Fruit fly (Drosophila melanogaster) whole organism, prepupa: Measurements from ENCODE around the gene AdoR.

Experiments
- Blimp-1 ChIP-seq: fragments of 200-800 bp; sonication (Bioruptor generic); optimal IDR thresholded peaks from 3 replicates; lab custom pipeline; 2017; ENCODE audit warnings: missing biosample characterization, missing genetic modification characterization, mild to moderate bottlenecking, moderate library complexity, missing genetic modification reagents
- CG10631 ChIP-seq: fragments of 200-800 bp; sonication (Bioruptor generic); optimal IDR thresholded peaks from 2 replicates; lab custom pipeline; 2016; ENCODE audit warnings: missing biosample characterization, missing genetic modification characterization
- CG10669 ChIP-seq: fragments of 200-800 bp; sonication (Bioruptor generic); optimal IDR thresholded peaks from 3 replicates; lab custom pipeline; 2018; ENCODE audit warnings: missing biosample characterization, mild to moderate bottlenecking, missing genetic modification characterization, moderate library complexity
- CG11294 ChIP-seq: fragments of 200-800 bp; sonication (Bioruptor generic); IDR thresholded peaks from 2 replicates; pipeline ENCODE4 v1.3.6; 2022; ENCODE audit warnings: missing biosample characterization, missing genetic modification characterization
- CG11762 ChIP-seq: fragments of 200-800 bp; sonication (Bioruptor generic); optimal IDR thresholded peaks from 3 replicates; lab custom pipeline; 2016; ENCODE audit warnings: missing biosample characterization, missing genetic modification characterization; ENCODE audit not compliant: insufficient read depth
- CG11902 ChIP-seq: fragments of 200-800 bp; sonication (Bioruptor generic); optimal IDR thresholded peaks from 3 replicates; lab custom pipeline; 2016; ENCODE audit warnings: missing biosample characterization, missing genetic modification characterization
- CG15336 ChIP-seq: fragments of 200-800 bp; sonication (Bioruptor generic); IDR thresholded peaks from 2 replicates; pipeline ENCODE4 v1.3.6; 2022; ENCODE audit warnings: missing biosample characterization, missing genetic modification characterization
- CG1621 ChIP-seq: fragments of 200-800 bp; sonication (Bioruptor generic); optimal IDR thresholded peaks from 3 replicates; lab custom pipeline; 2018; ENCODE audit warnings: missing biosample characterization, mild to moderate bottlenecking, missing genetic modification characterization
- CG16779 ChIP-seq: fragments of 200-800 bp; sonication (Bioruptor generic); optimal IDR thresholded peaks from 3 replicates; lab custom pipeline; 2017; ENCODE audit warnings: missing biosample characterization, mild to moderate bottlenecking, missing genetic modification characterization
- CG3032 ChIP-seq: fragments of 200-800 bp; optimal IDR thresholded peaks from 2 replicates; lab custom pipeline; 2019; ENCODE audit warnings: missing biosample characterization, mild to moderate bottlenecking, missing genetic modification characterization, moderate library complexity
- CG31627 ChIP-seq: fragments of 200-800 bp; sonication (Bioruptor generic); optimal IDR thresholded peaks from 3 replicates; lab custom pipeline; 2016; ENCODE audit warnings: missing biosample characterization, missing genetic modification characterization
- CG34406 ChIP-seq: fragments of 200-800 bp; sonication (Bioruptor generic); optimal IDR thresholded peaks from 3 replicates; lab custom pipeline; 2016; ENCODE audit warnings: missing biosample characterization, missing genetic modification characterization
- CG3919 ChIP-seq: fragments of 200-800 bp; sonication (Bioruptor generic); optimal IDR thresholded peaks from 3 replicates; lab custom pipeline; 2016; ENCODE audit warnings: missing biosample characterization, missing genetic modification characterization
- CG4318 ChIP-seq: fragments of 200-800 bp; sonication (Bioruptor generic); optimal IDR thresholded peaks from 3 replicates; lab custom pipeline; 2017; ENCODE audit warnings: missing biosample characterization, mild to moderate bottlenecking, missing genetic modification characterization
- CG6276 ChIP-seq: fragments of 200-800 bp; sonication (Bioruptor generic); optimal IDR thresholded peaks from 2 replicates; lab custom pipeline; 2017; ENCODE audit warnings: missing biosample characterization, mild to moderate bottlenecking, missing genetic modification characterization
- CG6792 ChIP-seq: fragments of 200-800 bp; sonication (Bioruptor generic); optimal IDR thresholded peaks from 3 replicates; lab custom pipeline; 2016; ENCODE audit warnings: missing biosample characterization, missing genetic modification characterization
- CG6808 ChIP-seq: fragments of 200-800 bp; sonication (Bioruptor generic); optimal IDR thresholded peaks from 3 replicates; lab custom pipeline; 2017; ENCODE audit warnings: missing biosample characterization, missing genetic modification characterization, mild to moderate bottlenecking, moderate library complexity, missing genetic modification reagents
- CG6854 ChIP-seq: fragments of 200-800 bp; sonication (Bioruptor generic); optimal IDR thresholded peaks from 2 replicates; lab custom pipeline; 2017; ENCODE audit warnings: missing biosample characterization, mild to moderate bottlenecking, missing genetic modification characterization
- CG7368 ChIP-seq: fragments of 200-800 bp; sonication (Bioruptor generic); optimal IDR thresholded peaks from 3 replicates; lab custom pipeline; 2016; ENCODE audit warnings: missing biosample characterization, missing genetic modification characterization
- CG8119 ChIP-seq: fragments of 200-800 bp; sonication (Bioruptor generic); IDR thresholded peaks from 3 replicates; pipeline ENCODE4 v1.3.6; 2022; ENCODE audit warnings: missing biosample characterization, missing genetic modification characterization
- CG8319 ChIP-seq: fragments of 200-800 bp; sonication (Bioruptor generic); optimal IDR thresholded peaks from 3 replicates; lab custom pipeline; 2016; ENCODE audit warnings: missing biosample characterization, missing genetic modification characterization
- CG8632 ChIP-seq: fragments of 200-800 bp; sonication (Bioruptor generic); optimal IDR thresholded peaks from 3 replicates; lab custom pipeline; 2016; ENCODE audit warnings: missing biosample characterization, missing genetic modification characterization
- CG9139 ChIP-seq: fragments of 200-800 bp; sonication (Bioruptor generic); optimal IDR thresholded peaks from 3 replicates; lab custom pipeline; 2017; ENCODE audit warnings: missing biosample characterization, mild to moderate bottlenecking, missing genetic modification characterization
- Ets21C ChIP-seq: fragments of 200-800 bp; sonication (Bioruptor generic); optimal IDR thresholded peaks from 3 replicates; lab custom pipeline; 2016; ENCODE audit warnings: missing biosample characterization, missing genetic modification characterization
- Gug ChIP-seq: fragments of 200-800 bp; sonication (Bioruptor generic); IDR thresholded peaks from 2 replicates; pipeline ENCODE4 v1.3.6; 2022; ENCODE audit warnings: missing biosample characterization, missing genetic modification characterization
- Hr39 ChIP-seq: fragments of 200-800 bp; sonication (Bioruptor generic); optimal IDR thresholded peaks from 2 replicates; lab custom pipeline; 2016; ENCODE audit warnings: missing biosample characterization, missing genetic modification characterization
- Hr4 ChIP-seq: fragments of 200-800 bp; sonication (Bioruptor generic); optimal IDR thresholded peaks from 3 replicates; lab custom pipeline; 2016; ENCODE audit warnings: missing biosample characterization, missing genetic modification characterization
- Lpt ChIP-seq: fragments of 200-800 bp; sonication (Bioruptor generic); optimal IDR thresholded peaks from 3 replicates; lab custom pipeline; 2016; ENCODE audit warnings: missing biosample characterization, missing genetic modification characterization
- Sox102F ChIP-seq: fragments of 200-800 bp; sonication (Bioruptor generic); optimal IDR thresholded peaks from 2 replicates; lab custom pipeline; 2016; ENCODE audit warnings: missing biosample characterization, mild to moderate bottlenecking, missing genetic modification characterization
- Sox14 ChIP-seq: fragments of 200-800 bp; sonication (Bioruptor generic); optimal IDR thresholded peaks from 3 replicates; lab custom pipeline; 2016; ENCODE audit warnings: missing biosample characterization, missing genetic modification characterization
- Sox15 ChIP-seq: fragments of 200-800 bp; sonication (Bioruptor generic); optimal IDR thresholded peaks from 3 replicates; lab custom pipeline; 2016; ENCODE audit warnings: missing biosample characterization, missing genetic modification characterization
- acj6 ChIP-seq: fragments of 200-800 bp; sonication (Bioruptor generic); optimal IDR thresholded peaks from 3 replicates; lab custom pipeline; 2016; ENCODE audit warnings: missing biosample characterization, missing genetic modification characterization
- dac ChIP-seq: fragments of 200-800 bp; sonication (Bioruptor generic); optimal IDR thresholded peaks from 2 replicates; lab custom pipeline; 2017; ENCODE audit warnings: missing biosample characterization, mild to moderate bottlenecking, missing genetic modification characterization
- esn ChIP-seq: fragments of 200-800 bp; sonication (Bioruptor generic); optimal IDR thresholded peaks from 2 replicates; lab custom pipeline; 2016; ENCODE audit warnings: missing biosample characterization, mild to moderate bottlenecking, missing genetic modification characterization, moderate library complexity
- fd59A ChIP-seq: fragments of 200-800 bp; sonication (Bioruptor generic); optimal IDR thresholded peaks from 2 replicates; lab custom pipeline; 2017; ENCODE audit warnings: missing biosample characterization, mild to moderate bottlenecking, missing genetic modification characterization, missing genetic modification reagents
- fd85E ChIP-seq: fragments of 200-800 bp; sonication (Bioruptor generic); optimal IDR thresholded peaks from 3 replicates; lab custom pipeline; 2016; ENCODE audit warnings: missing biosample characterization, missing genetic modification characterization
- net ChIP-seq: fragments of 200-800 bp; sonication (Bioruptor generic); optimal IDR thresholded peaks from 3 replicates; lab custom pipeline; 2016; ENCODE audit warnings: missing biosample characterization, missing genetic modification characterization
- salr ChIP-seq, 2 experiments: fragments of 200-800 bp; sonication (Bioruptor generic); optimal IDR thresholded peaks; 3 replicates each; lab custom pipeline; 2016 to 2018; ENCODE audit warnings: missing biosample characterization in 2 of 2, missing genetic modification characterization in 2 of 2, mild to moderate bottlenecking in 1 of 2
- spab ChIP-seq: fragments of 200-800 bp; sonication (Bioruptor generic); optimal IDR thresholded peaks from 2 replicates; lab custom pipeline; 2017; ENCODE audit warnings: missing biosample characterization, mild to moderate bottlenecking, missing genetic modification characterization, missing genetic modification reagents
- ss ChIP-seq, 2 experiments: fragments of 200-800 bp; sonication (Bioruptor generic); optimal IDR thresholded peaks; 2 replicates in 1 of 2; 3 replicates in 1 of 2; lab custom pipeline; 2017 to 2018; ENCODE audit warnings: mild to moderate bottlenecking in 2 of 2, missing biosample characterization in 2 of 2, missing genetic modification characterization in 2 of 2, moderate library complexity in 1 of 2
- svp ChIP-seq: fragments of 200-800 bp; sonication (Bioruptor generic); peaks from one replicate; lab custom pipeline; 2016; ENCODE audit warnings: missing biosample characterization, missing genetic modification characterization
- topi ChIP-seq: fragments of 200-800 bp; sonication (Bioruptor generic); optimal IDR thresholded peaks from 3 replicates; lab custom pipeline; 2016; ENCODE audit warnings: missing biosample characterization, missing genetic modification characterization
- vri ChIP-seq: fragments of 200-800 bp; sonication (Bioruptor generic); optimal IDR thresholded peaks from 3 replicates; lab custom pipeline; 2016; ENCODE audit warnings: missing biosample characterization, mild to moderate bottlenecking, missing genetic modification characterization

AdoR gene

dm6 chr3R:30092700-30093044 lies 56.7 kb downstream of the AdoR start (continued):
- peak; percentile 59 for TF ChIP-seq Lpt
- TF ChIP-seq CG34406 (GFP tag; lab: Kevin White, UChicago): peak; percentile 23
- TF ChIP-seq CG6808: no peak
- no peak for TF ChIP-seq CG9139
- peak; percentile 55 for TF ChIP-seq acj6 (GFP tag; lab: Kevin White, UChicago)
- peak; percentile 53 for TF ChIP-seq net (GFP tag; lab: Kevin White, UChicago)
- TF ChIP-seq Ets21C (GFP tag; lab: Kevin White, UChicago): peak; percentile 13
- TF ChIP-seq Sox14 (GFP tag; lab: Kevin White, UChicago): peak; percentile 31
- TF ChIP-seq Gug (GFP tag; lab: Robert Waterston, UW): 0 out of 2 replicates have a peak, but pooled peaks have one; percentile 40
- TF ChIP-seq spab (GFP tag; lab: Kevin White, UChicago): no peak
- peak; percentile 51 for TF ChIP-seq CG10631
- TF ChIP-seq CG8632 (GFP tag; lab: Kevin White, UChicago): no peak
- TF ChIP-seq ss (GFP tag; optimal IDR thresholded peaks at IDR 0.05; lab: Kevin White, UChicago): no peak
- no peak for TF ChIP-seq Sox15
- peak; percentile 52 for TF ChIP-seq svp (GFP tag; lab: Kevin White, UChicago)
- no peak for TF ChIP-seq CG3032 (tag; lab: Kevin White, UChicago)
- TF ChIP-seq CG15336 (GFP tag; lab: Robert Waterston, UW): peak; percentile 84
- TF ChIP-seq CG16779 (tag; lab: Kevin White, UChicago): no peak
- peak; percentile 55 for TF ChIP-seq CG11294 (GFP tag; lab: Robert Waterston, UW)
- TF ChIP-seq Blimp-1 (GFP tag; lab: Kevin White, UChicago): peak; percentile 19
- TF ChIP-seq CG4318 (GFP tag; lab: Kevin White, UChicago): peak; percentile 62

- TF ChIP-seq spab (GFP tag; lab: Kevin White, UChicago) (no peak), CG16779 (tag; lab: Kevin White, UChicago) (no peak), CG4318 (GFP tag; lab: Kevin White, UChicago) (no peak), fd59A (GFP tag; lab: Kevin White, UChicago) (no peak), CG10631 (no peak), dac (no peak), Sox102F (GFP tag; lab: Kevin White, UChicago) (no peak), CG8119 (GFP tag; lab: Robert Waterston, UW) (no peak), CG8632 (GFP tag; lab: Kevin White, UChicago) (no peak), acj6 (GFP tag; lab: Kevin White, UChicago) (no peak), CG11902 (GFP tag; lab: Kevin White, UChicago) (no peak), CG6808 (no peak)
Observed at dm6 chr3R:30091795-30092699, 57.4 kb downstream of the AdoR start.

- no peak for TF ChIP-seq CG15336 (GFP tag; lab: Robert Waterston, UW)
- TF ChIP-seq Hr39 (GFP tag; lab: Kevin White, UChicago): no peak
- TF ChIP-seq CG6808: peak; percentile 20
- no peak for TF ChIP-seq dac
- no peak for TF ChIP-seq CG6792
- TF ChIP-seq CG11902 (GFP tag; lab: Kevin White, UChicago): no peak
- TF ChIP-seq Hr4 (GFP tag; lab: Kevin White, UChicago): no peak
- TF ChIP-seq CG7368 (GFP tag; lab: Kevin White, UChicago): no peak
- TF ChIP-seq CG10631: no peak
- peak; percentile 14 for TF ChIP-seq CG6276 (GFP tag; lab: Kevin White, UChicago)
- no peak for TF ChIP-seq CG10669 (GFP tag; lab: Kevin White, UChicago)
- TF ChIP-seq CG6854 (GFP tag; lab: Kevin White, UChicago): no peak
- TF ChIP-seq CG11762 (GFP tag; lab: Kevin White, UChicago): no peak
- no peak for TF ChIP-seq CG3919
- no peak for TF ChIP-seq CG31627
- peak in 1 of 2 experiments; percentile 62 for TF ChIP-seq ss (GFP tag; optimal IDR thresholded peaks at IDR 0.05; lab: Kevin White, UChicago)
- TF ChIP-seq CG1621 (tag; lab: Kevin White, UChicago): peak; percentile 7
- peak; percentile 18 for TF ChIP-seq CG3032 (tag; lab: Kevin White, UChicago)
- TF ChIP-seq topi (GFP tag; lab: Kevin White, UChicago): no peak
- no peak for TF ChIP-seq fd59A (GFP tag; lab: Kevin White, UChicago)
- no peak for TF ChIP-seq CG8319
- TF ChIP-seq vri (GFP tag; lab: Kevin White, UChicago): no peak
- TF ChIP-seq fd85E (GFP tag; lab: Kevin White, UChicago): no peak
- TF ChIP-seq CG9139: peak; percentile 26
- no peak for TF ChIP-seq salr (GFP tag; optimal IDR thresholded peaks at IDR 0.05; lab: Kevin White, UChicago)
- no peak for TF ChIP-seq esn (GFP tag; lab: Kevin White, UChicago)
Observed at dm6 chr3R:30090261-30091006, 59.0 kb downstream of the AdoR start.
